Fruit fly (Drosophila melanogaster): Measurements from ENCODE around the gene sens-2.

Gene sens-2

dm6 chr2L:6851963-6852671 lies 30.4 kb downstream of the sens-2 start, which contains the start of gene Rca1 (continued):
- no peak for TF ChIP-seq CG3281 (GFP tag; optimal IDR thresholded peaks at IDR 0.05)
- peak; percentile 90 for TF ChIP-seq CG9797 (GFP tag; optimal IDR thresholded peaks at IDR 0.05)
- TF ChIP-seq CG6254 (GFP tag; optimal IDR thresholded peaks at IDR 0.05) = no peak
- TF ChIP-seq CG1603 (tag; optimal IDR thresholded peaks at IDR 0.05) = peak; percentile 58
- TF ChIP-seq CG2120 (GFP tag; optimal IDR thresholded peaks at IDR 0.05) = no peak
- TF ChIP-seq vfl (GFP tag; optimal IDR thresholded peaks at IDR 0.05) = no peak
- TF ChIP-seq CG3726 (GFP tag; IDR thresholded peaks at IDR 0.05) = no peak
- no peak for TF ChIP-seq CG12942 (GFP tag; optimal IDR thresholded peaks at IDR 0.05)
- TF ChIP-seq Elba2 (GFP tag; optimal IDR thresholded peaks at IDR 0.05) = peak; percentile 45
- TF ChIP-seq HHEX (GFP tag; optimal IDR thresholded peaks at IDR 0.05) = no peak
- no peak for TF ChIP-seq cwo (GFP tag; optimal IDR thresholded peaks at IDR 0.05)
- no peak for TF ChIP-seq gro (GFP tag; optimal IDR thresholded peaks at IDR 0.05)
- no peak for TF ChIP-seq croc (GFP tag; conservative IDR thresholded peaks at IDR 0.05)
- no peak for TF ChIP-seq CG11695 (GFP tag; IDR thresholded peaks at IDR 0.05)
- TF ChIP-seq dimm (GFP tag; IDR thresholded peaks at IDR 0.05) = no peak
- no peak for TF ChIP-seq p53 (GFP tag; optimal IDR thresholded peaks at IDR 0.05)
- TF ChIP-seq Atf-2 (GFP tag; optimal IDR thresholded peaks at IDR 0.05) = no peak
- TF ChIP-seq CG10147 (GFP tag; optimal IDR thresholded peaks at IDR 0.05) = no peak
- peak; percentile 55 for TF ChIP-seq CG4617 (GFP tag; optimal IDR thresholded peaks at IDR 0.05; ENCODE audit: borderline replicate concordance)
- TF ChIP-seq tll (GFP tag; optimal IDR thresholded peaks at IDR 0.05) = peak in 1 of 2 experiments; percentile 14
- TF ChIP-seq Gug (GFP tag; IDR thresholded peaks at IDR 0.05) = no peak
- TF ChIP-seq sug (tag; optimal IDR thresholded peaks at IDR 0.05) = no peak
- no peak for TF ChIP-seq chinmo (GFP tag; IDR thresholded peaks at IDR 0.05; ENCODE audit: partially characterized antibody)
- no peak for TF ChIP-seq Side (GFP tag; optimal IDR thresholded peaks at IDR 0.05)
- no peak for TF ChIP-seq Ada2b (GFP tag; IDR thresholded peaks at IDR 0.05)
- TF ChIP-seq CG5245 (GFP tag; optimal IDR thresholded peaks at IDR 0.05) = no peak
- no peak for TF ChIP-seq CG17802 (tag; optimal IDR thresholded peaks at IDR 0.05)
- no peak for TF ChIP-seq ro (GFP tag; IDR thresholded peaks at IDR 0.05)
- no peak for TF ChIP-seq twi (tag; optimal IDR thresholded peaks at IDR 0.05)
- TF ChIP-seq CG8478 (optimal IDR thresholded peaks at IDR 0.05) = no peak
- TF ChIP-seq CG10321 (GFP tag; IDR thresholded peaks at IDR 0.05) = no peak
- TF ChIP-seq Xbp1 (GFP tag; optimal IDR thresholded peaks at IDR 0.05) = no peak
- TF ChIP-seq sens-2 (GFP tag; IDR thresholded peaks at IDR 0.05) = no peak
- TF ChIP-seq CG30020 (tag; optimal IDR thresholded peaks at IDR 0.05) = peak; percentile 25
- no peak; the same call in 1 of the 2 replicates for TF ChIP-seq nerfin-2 (GFP tag; IDR thresholded peaks at IDR 0.05; ENCODE audit: partially characterized antibody)
- TF ChIP-seq psq (GFP tag; optimal IDR thresholded peaks at IDR 0.05) = no peak
- TF ChIP-seq CG7987 (GFP tag; optimal IDR thresholded peaks at IDR 0.05) = no peak
- TF ChIP-seq CG17186 (GFP tag; optimal IDR thresholded peaks at IDR 0.05) = peak; percentile 8
- no peak for TF ChIP-seq slp2 (GFP tag; optimal IDR thresholded peaks at IDR 0.05)
- TF ChIP-seq tio (GFP tag; optimal IDR thresholded peaks at IDR 0.05) = no peak
- TF ChIP-seq CrebB (tag; optimal IDR thresholded peaks at IDR 0.05) = no peak
- peak; percentile 89 for TF ChIP-seq phol (tag; optimal IDR thresholded peaks at IDR 0.05)
- no peak for TF ChIP-seq CG12299 (tag; optimal IDR thresholded peaks at IDR 0.05)
- TF ChIP-seq CG10654 (GFP tag; optimal IDR thresholded peaks at IDR 0.05) = no peak
- no peak for TF ChIP-seq tna (GFP tag; IDR thresholded peaks at IDR 0.05; ENCODE audit: partially characterized antibody)
- no peak for TF ChIP-seq CG18764 (GFP tag; optimal IDR thresholded peaks at IDR 0.05)
- TF ChIP-seq CG4282 (GFP tag; optimal IDR thresholded peaks at IDR 0.05) = no peak
- no peak for TF ChIP-seq Camta (GFP tag; optimal IDR thresholded peaks at IDR 0.05)
- no peak for TF ChIP-seq ato (GFP tag; IDR thresholded peaks at IDR 0.05; ENCODE audit: partially characterized antibody)
- no peak for TF ChIP-seq CG1024 (GFP tag; IDR thresholded peaks at IDR 0.05)

All from whole organism, embryonic.